Worm (Caenorhabditis elegans) whole organism, early embryonic: ENCODE data around the gene F42E11.3.

Experiments used
- B0310.2 ChIP-seq: sonication (generic microtip); optimal IDR thresholded peaks from 2 replicates; lab custom pipeline; 2016; ENCODE audit warnings: mild to moderate bottlenecking, missing genetic modification characterization, missing compliant biosample characterization
- F13C5.2 ChIP-seq: sonication (generic microtip); optimal IDR thresholded peaks from 2 replicates; lab custom pipeline; 2017; ENCODE audit warnings: mild to moderate bottlenecking, missing genetic modification characterization, inconsistent platforms, missing compliant biosample characterization
- aly-1 ChIP-seq: sonication (generic microtip); optimal IDR thresholded peaks from 2 replicates; lab custom pipeline; 2016; ENCODE audit warnings: missing genetic modification characterization, missing compliant biosample characterization
- ama-1 ChIP-seq: fragments of 150-350 bp; optimal IDR thresholded peaks from 2 replicates; lab custom pipeline; 2014
- ceh-13 ChIP-seq: fragments of 200-800 bp; sonication (Bioruptor generic); optimal IDR thresholded peaks from 2 replicates; lab custom pipeline; 2018; ENCODE audit warnings: mild to moderate bottlenecking, missing genetic modification characterization, missing compliant biosample characterization
- ceh-36 ChIP-seq: sonication (generic microtip); optimal IDR thresholded peaks from 2 replicates; lab custom pipeline; 2016; ENCODE audit warnings: missing genetic modification characterization, inconsistent platforms, missing compliant biosample characterization
- ets-7 ChIP-seq: sonication (generic microtip); optimal IDR thresholded peaks from 2 replicates; lab custom pipeline; 2016; ENCODE audit warnings: missing genotype, missing genetic modification characterization, missing compliant biosample characterization
- flt-1 ChIP-seq: fragments of 200-800 bp; sonication (Bioruptor generic); IDR thresholded peaks from 2 replicates; pipeline ENCODE4 v1.3.6; 2022; ENCODE audit warnings: missing genetic modification characterization, missing compliant biosample characterization
- hmbx-1 ChIP-seq: sonication (generic microtip); optimal IDR thresholded peaks from 2 replicates; lab custom pipeline; 2016; ENCODE audit warnings: mild to moderate bottlenecking, missing genetic modification characterization, missing compliant biosample characterization
- hmg-4 ChIP-seq: fragments of 200-800 bp; sonication (Bioruptor generic); optimal IDR thresholded peaks from 2 replicates; lab custom pipeline; 2018; ENCODE audit warnings: mild to moderate bottlenecking, missing genetic modification characterization, missing compliant biosample characterization
- hnd-1 ChIP-seq: sonication (generic microtip); optimal IDR thresholded peaks from 2 replicates; lab custom pipeline; 2016; ENCODE audit warnings: missing genetic modification characterization, missing compliant biosample characterization
- pes-1 ChIP-seq: fragments of 200-800 bp; sonication (Bioruptor generic); IDR thresholded peaks from 2 replicates; pipeline ENCODE4 v1.3.6; 2022; ENCODE audit warnings: missing genetic modification reagents, missing genetic modification characterization, missing compliant biosample characterization
- scrt-1 ChIP-seq: fragments of 200-800 bp; sonication (Bioruptor generic); IDR thresholded peaks from 2 replicates; pipeline ENCODE4 v1.3.6; 2022; ENCODE audit warnings: missing genetic modification characterization, missing compliant biosample characterization
- sea-1 ChIP-seq: fragments of 200-800 bp; sonication (Bioruptor generic); conservative IDR thresholded peaks from 2 replicates; pipeline ENCODE4 v1.3.6; 2022; ENCODE audit warnings: missing genetic modification characterization, missing compliant biosample characterization
- tbx-11 ChIP-seq: fragments of 200-800 bp; sonication (Bioruptor generic); IDR thresholded peaks from 2 replicates; pipeline ENCODE4 v1.3.6; 2022; ENCODE audit warnings: missing genetic modification characterization, missing compliant biosample characterization
- tbx-37 ChIP-seq: fragments of 200-800 bp; sonication (Bioruptor generic); conservative IDR thresholded peaks from 2 replicates; pipeline ENCODE4 v1.3.6; 2022; ENCODE audit warnings: missing genetic modification reagents, missing genetic modification characterization, missing compliant biosample characterization
- tra-4 ChIP-seq: sonication (generic microtip); optimal IDR thresholded peaks from 2 replicates; lab custom pipeline; 2017; ENCODE audit warnings: missing genetic modification characterization, missing compliant biosample characterization

F42E11.3 gene

DNA sequence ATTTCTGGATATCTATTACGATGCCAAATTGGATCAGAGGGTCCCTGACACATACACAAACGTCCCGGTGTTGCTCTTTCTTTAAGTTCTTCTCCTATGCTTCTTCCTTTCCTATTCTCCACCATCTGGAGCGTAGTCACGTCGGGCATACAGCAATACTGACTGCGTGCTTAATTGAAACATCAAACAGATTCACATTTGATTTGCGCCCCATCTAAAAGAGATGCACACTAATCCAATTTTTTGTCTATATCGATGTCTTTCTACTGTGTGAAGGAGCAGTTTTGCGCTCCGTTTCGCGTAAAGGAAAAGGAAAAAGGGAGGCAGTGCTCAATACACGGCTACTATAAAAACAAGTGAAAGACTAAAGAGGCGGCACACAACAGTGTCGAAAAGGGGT lies 46.7 kb downstream of the F42E11.3 start:
- TF ChIP-seq ets-7 (tag; lab: Kevin White, UChicago) (no peak), tra-4 (tag; lab: Kevin White, UChicago) (no peak), ceh-36 (tag; lab: Kevin White, UChicago) (no peak), hmbx-1 (tag; lab: Kevin White, UChicago) (no peak), F13C5.2 (tag; lab: Kevin White, UChicago) (no peak), aly-1 (tag; lab: Kevin White, UChicago) (no peak), scrt-1 (GFP tag; lab: Robert Waterston, UW) (no peak), B0310.2 (tag; lab: Kevin White, UChicago) (no peak), tbx-11 (GFP tag; lab: Robert Waterston, UW) (no peak), tbx-37 (no peak), ceh-13 (GFP tag; lab: Kevin White, UChicago) (no peak), pes-1 (GFP tag; lab: Robert Waterston, UW) (no peak), hnd-1 (tag; lab: Kevin White, UChicago) (no peak), sea-1 (GFP tag; lab: Robert Waterston, UW) (no peak), ama-1 (lab: Kevin White, UChicago) (no peak), flt-1 (GFP tag; lab: Robert Waterston, UW) (no peak), hmg-4 (GFP tag; lab: Kevin White, UChicago) (no peak)

DNA sequence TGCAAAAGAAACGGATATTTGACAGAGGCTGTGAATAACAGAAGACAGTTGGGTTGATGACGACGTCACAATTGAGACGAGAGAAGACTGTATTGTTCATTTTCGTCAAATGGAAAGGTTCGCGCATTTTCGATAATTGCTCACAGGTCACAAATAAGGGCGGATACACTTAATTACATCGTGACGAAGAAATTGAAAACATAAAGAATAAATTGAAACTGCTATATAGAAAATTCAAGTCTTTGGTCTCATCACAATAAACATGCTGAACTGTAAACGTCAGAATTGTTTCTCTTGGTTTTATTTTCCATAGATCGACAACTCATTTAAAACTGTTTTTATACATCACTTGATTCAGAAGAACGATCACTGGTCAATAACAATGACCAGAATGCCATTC lies 48.6 kb downstream of the F42E11.3 start, which contains the start of gene ZK455.5:
TSS of gene ZK455.5 (minus strand) at position 101 of the 400 bp plus-strand sequence.
- TF ChIP-seq ceh-36 (tag; lab: Kevin White, UChicago) (no peak), ama-1 (lab: Kevin White, UChicago) (no peak), tbx-37 (no peak), tra-4 (tag; lab: Kevin White, UChicago) (no peak), flt-1 (GFP tag; lab: Robert Waterston, UW) (no peak), B0310.2 (tag; lab: Kevin White, UChicago) (no peak), sea-1 (GFP tag; lab: Robert Waterston, UW) (no peak), hnd-1 (tag; lab: Kevin White, UChicago) (no peak), pes-1 (GFP tag; lab: Robert Waterston, UW) (no peak), aly-1 (tag; lab: Kevin White, UChicago) (no peak)
